Worm (Caenorhabditis elegans) whole organism, young adult: ENCODE measurements around the gene gcy-12.

Experiments
- B0261.1 ChIP-seq: sonication (generic microtip); optimal IDR thresholded peaks from 2 replicates; lab custom pipeline; 2016; ENCODE audit warnings: mild to moderate bottlenecking, missing genetic modification characterization, moderate library complexity, missing compliant biosample characterization
- D2030.7 ChIP-seq: fragments of 200-800 bp; sonication (Bioruptor generic); IDR thresholded peaks from 2 replicates; pipeline ENCODE4 v1.3.6; 2022; ENCODE audit warnings: missing genetic modification reagents, missing genetic modification characterization, missing compliant biosample characterization
- F33H1.4 ChIP-seq: fragments of 200-800 bp; sonication (Bioruptor generic); IDR thresholded peaks from 2 replicates; pipeline ENCODE4 v1.3.6; 2022; ENCODE audit warnings: missing genetic modification reagents, missing genetic modification characterization, missing compliant biosample characterization
- F37B4.10 ChIP-seq: fragments of 200-800 bp; sonication (Bioruptor generic); IDR thresholded peaks from 2 replicates; pipeline ENCODE4 v1.3.6; 2022; ENCODE audit warnings: missing genetic modification characterization, missing compliant biosample characterization
- ceh-79 ChIP-seq: sonication (generic microtip); optimal IDR thresholded peaks from 2 replicates; lab custom pipeline; 2017; ENCODE audit warnings: mild to moderate bottlenecking, missing genetic modification characterization, missing compliant biosample characterization
- dpff-1 ChIP-seq: sonication (generic microtip); optimal IDR thresholded peaks from 2 replicates; lab custom pipeline; 2017; ENCODE audit warnings: mild to moderate bottlenecking, missing genetic modification characterization, missing compliant biosample characterization
- gei-17 ChIP-seq: fragments of 200-800 bp; sonication (Bioruptor generic); optimal IDR thresholded peaks from 2 replicates; lab custom pipeline; 2018; ENCODE audit warnings: mild to moderate bottlenecking, missing genetic modification characterization, missing compliant biosample characterization
- nfya-1 ChIP-seq: sonication (generic microtip); optimal IDR thresholded peaks from 2 replicates; lab custom pipeline; 2017; ENCODE audit warnings: antibody characterized with exemption, missing compliant biosample characterization, missing genetic modification characterization, borderline replicate concordance; ENCODE audit not compliant: insufficient read depth
- pbrm-1 ChIP-seq: fragments of 200-800 bp; sonication (Bioruptor generic); IDR thresholded peaks from 2 replicates; pipeline ENCODE4 v1.3.6; 2022; ENCODE audit warnings: missing genetic modification reagents, missing genetic modification characterization, missing compliant biosample characterization
- snpc-1.3 ChIP-seq: sonication (generic microtip); optimal IDR thresholded peaks from 2 replicates; lab custom pipeline; 2017; ENCODE audit warnings: missing genetic modification characterization, mild to moderate bottlenecking, missing compliant biosample characterization, antibody characterized with exemption, moderate library complexity, missing genotype, missing genetic modification reagents; ENCODE audit not compliant: insufficient read depth
- snpc-4 ChIP-seq, 5 experiments: fragments of 150-350 bp in 1 of 5; sonication (generic microtip) in 4 of 5; optimal IDR thresholded peaks; 2 replicates each; lab custom pipeline; 2014 to 2018; ENCODE audit warnings: missing genetic modification characterization in 5 of 5, missing biosample characterization in 3 of 5, antibody characterized with exemption in 2 of 5, mild to moderate bottlenecking in 2 of 5, missing compliant biosample characterization in 2 of 5, missing genotype in 2 of 5, moderate library complexity in 2 of 5, missing genetic modification reagents in 1 of 5
- unc-62 ChIP-seq: fragments of 150-350 bp; optimal IDR thresholded peaks from 2 replicates; lab custom pipeline; 2014; ENCODE audit warnings: missing biosample characterization, missing genetic modification reagents, missing genetic modification characterization

ce11 chrII:5307203-5307602, 4.6 kb upstream of the gcy-12 start:
- no peak for TF ChIP-seq ceh-79
- no peak for TF ChIP-seq F37B4.10 (GFP tag; lab: Robert Waterston, UW)
- TF ChIP-seq unc-62: no peak
- no peak for TF ChIP-seq gei-17
- TF ChIP-seq snpc-4 (GFP tag; optimal IDR thresholded peaks at IDR 0.05; lab: Kevin White, UChicago): no peak
- TF ChIP-seq snpc-4 (tag; optimal IDR thresholded peaks at IDR 0.05; lab: Kevin White, UChicago): no peak
- TF ChIP-seq F33H1.4 (GFP tag; lab: Robert Waterston, UW): no peak
- no peak for TF ChIP-seq D2030.7 (GFP tag; lab: Robert Waterston, UW)
- no peak for TF ChIP-seq pbrm-1 (GFP tag; lab: Robert Waterston, UW)
- TF ChIP-seq dpff-1 (tag; lab: Kevin White, UChicago): no peak
- TF ChIP-seq snpc-1.3 (tag; lab: Kevin White, UChicago): no peak
- TF ChIP-seq nfya-1 (tag; lab: Kevin White, UChicago): no peak
- no peak for TF ChIP-seq B0261.1
